Worm (Caenorhabditis elegans) whole organism, L4 larva: ENCODE measurements around the gene str-173.

Source experiments
- F37D6.2 ChIP-seq: sonication (generic microtip); optimal IDR thresholded peaks from 2 replicates; lab custom pipeline; 2016; ENCODE audit warnings: mild to moderate bottlenecking, missing genetic modification characterization, missing compliant biosample characterization
- T26A8.4 ChIP-seq: fragments of 200-800 bp; sonication (Bioruptor generic); IDR thresholded peaks from 2 replicates; pipeline ENCODE4 v1.3.6; 2022; ENCODE audit warnings: missing genetic modification characterization, missing compliant biosample characterization
- Y75B8A.6 ChIP-seq: fragments of 200-800 bp; sonication (Bioruptor generic); IDR thresholded peaks from 2 replicates; pipeline ENCODE4 v1.3.6; 2022; ENCODE audit warnings: missing genetic modification reagents, missing genetic modification characterization, missing compliant biosample characterization
- aha-1 ChIP-seq: fragments of 150-350 bp; peaks from one replicate; lab custom pipeline; 2014; ENCODE audit warnings: missing biosample characterization, missing genetic modification characterization
- aly-2 ChIP-seq: sonication (generic microtip); optimal IDR thresholded peaks from 2 replicates; lab custom pipeline; 2018; ENCODE audit warnings: missing biosample characterization, missing genetic modification characterization
- attf-4 ChIP-seq: sonication (generic microtip); optimal IDR thresholded peaks from 3 replicates; lab custom pipeline; 2017; ENCODE audit warnings: missing biosample characterization, missing genetic modification characterization
- ceh-20 ChIP-seq: fragments of 200-800 bp; sonication (Bioruptor generic); IDR thresholded peaks from 2 replicates; pipeline ENCODE4 v1.3.6; 2022; ENCODE audit warnings: missing genetic modification reagents, missing genetic modification characterization, missing compliant biosample characterization
- ceh-28 ChIP-seq: fragments of 150-350 bp; optimal IDR thresholded peaks from 2 replicates; lab custom pipeline; 2014; ENCODE audit warnings: missing biosample characterization, missing genetic modification reagents, missing genetic modification characterization
- ceh-32 ChIP-seq: sonication (generic microtip); optimal IDR thresholded peaks from 2 replicates; lab custom pipeline; 2016; ENCODE audit warnings: mild to moderate bottlenecking, missing genetic modification characterization, missing compliant biosample characterization; ENCODE audit not compliant: poor library complexity
- ceh-44 ChIP-seq: fragments of 200-800 bp; sonication (Bioruptor generic); IDR thresholded peaks from 2 replicates; pipeline ENCODE4 v1.3.6; 2022; ENCODE audit warnings: missing genetic modification reagents, missing genetic modification characterization, missing compliant biosample characterization
- ceh-62 ChIP-seq: sonication (generic microtip); optimal IDR thresholded peaks from 2 replicates; lab custom pipeline; 2017; ENCODE audit warnings: missing biosample characterization, missing genetic modification characterization
- daf-12 ChIP-seq: fragments of 150-350 bp; optimal IDR thresholded peaks from 2 replicates; lab custom pipeline; 2014; ENCODE audit warnings: missing biosample characterization, missing genetic modification reagents, missing genetic modification characterization
- daf-19 ChIP-seq: fragments of 200-800 bp; sonication (Bioruptor generic); conservative IDR thresholded peaks from 2 replicates; pipeline ENCODE4 v1.3.6; 2022; ENCODE audit warnings: missing genetic modification characterization, missing compliant biosample characterization
- egl-27 ChIP-seq: sonication (generic microtip); optimal IDR thresholded peaks from 3 replicates; lab custom pipeline; 2017; ENCODE audit warnings: missing biosample characterization, missing genetic modification reagents, missing genetic modification characterization
- egl-43 ChIP-seq: fragments of 200-800 bp; sonication (Bioruptor generic); IDR thresholded peaks from 2 replicates; pipeline ENCODE4 v1.3.6; 2022; ENCODE audit warnings: missing genetic modification reagents, missing genetic modification characterization, missing compliant biosample characterization
- hlh-11 ChIP-seq: fragments of 200-800 bp; sonication (Bioruptor generic); optimal IDR thresholded peaks from 2 replicates; lab custom pipeline; 2018; ENCODE audit warnings: mild to moderate bottlenecking, missing genetic modification characterization, missing compliant biosample characterization
- jun-1 ChIP-seq: fragments of 150-350 bp; optimal IDR thresholded peaks from 2 replicates; lab custom pipeline; 2014; ENCODE audit warnings: missing biosample characterization, missing genetic modification reagents, missing genetic modification characterization
- lim-7 ChIP-seq: fragments of 200-800 bp; sonication (Bioruptor generic); IDR thresholded peaks from 2 replicates; pipeline ENCODE4 v1.3.6; 2022; ENCODE audit warnings: missing genetic modification characterization, missing compliant biosample characterization
- lin-13 ChIP-seq: fragments of 150-350 bp; optimal IDR thresholded peaks from 2 replicates; lab custom pipeline; 2014; ENCODE audit warnings: missing biosample characterization, missing genetic modification reagents, missing genetic modification characterization
- lin-15B ChIP-seq: fragments of 150-350 bp; sonication (generic microtip); optimal IDR thresholded peaks from 3 replicates; lab custom pipeline; 2014; ENCODE audit warnings: missing biosample characterization, missing genetic modification characterization
- lin-38 ChIP-seq: fragments of 200-800 bp; sonication (Bioruptor generic); IDR thresholded peaks from 2 replicates; pipeline ENCODE4 v1.3.6; 2022; ENCODE audit warnings: missing genetic modification reagents, missing genetic modification characterization, missing compliant biosample characterization
- lin-39 ChIP-seq: fragments of 150-350 bp; optimal IDR thresholded peaks from 2 replicates; lab custom pipeline; 2014; ENCODE audit warnings: missing biosample characterization, missing genetic modification reagents, missing genetic modification characterization
- madf-5 ChIP-seq, 2 experiments: fragments of 200-800 bp; sonication (Bioruptor generic); IDR thresholded peaks; 2 replicates each; pipeline ENCODE4 v1.3.6; 2022; ENCODE audit warnings: missing compliant biosample characterization in 2 of 2, missing genetic modification characterization in 2 of 2
- madf-9 ChIP-seq: fragments of 200-800 bp; sonication (Bioruptor generic); conservative IDR thresholded peaks from 2 replicates; pipeline ENCODE4 v1.3.6; 2022; ENCODE audit warnings: missing genetic modification reagents, missing genetic modification characterization, missing compliant biosample characterization
- mes-2 ChIP-seq: sonication (generic microtip); optimal IDR thresholded peaks from 2 replicates; lab custom pipeline; 2016; ENCODE audit warnings: missing genotype, mild to moderate bottlenecking, missing genetic modification characterization, missing compliant biosample characterization; ENCODE audit not compliant: poor library complexity, severe bottlenecking
- nhr-102 ChIP-seq: sonication (generic microtip); optimal IDR thresholded peaks from 2 replicates; lab custom pipeline; 2016; ENCODE audit warnings: mild to moderate bottlenecking, missing genetic modification characterization, moderate library complexity, missing compliant biosample characterization
- nhr-237 ChIP-seq: sonication (generic microtip); optimal IDR thresholded peaks from 2 replicates; lab custom pipeline; 2017; ENCODE audit warnings: missing biosample characterization, missing genetic modification characterization
- nhr-28 ChIP-seq: fragments of 150-350 bp; optimal IDR thresholded peaks from 2 replicates; lab custom pipeline; 2014; ENCODE audit warnings: missing biosample characterization, missing genetic modification characterization
- nhr-41 ChIP-seq: fragments of 200-800 bp; sonication (Bioruptor generic); IDR thresholded peaks from 2 replicates; pipeline ENCODE4 v1.3.6; 2022; ENCODE audit warnings: missing genetic modification reagents, missing genetic modification characterization, missing compliant biosample characterization
- nhr-77 ChIP-seq: fragments of 150-350 bp; optimal IDR thresholded peaks from 2 replicates; lab custom pipeline; 2014; ENCODE audit warnings: missing biosample characterization, missing genetic modification characterization
- pha-4 ChIP-seq, 2 experiments: fragments of 150-350 bp in 1 of 2; fragments of 200-800 bp in 1 of 2; sonication (Bioruptor generic) in 1 of 2; IDR thresholded peaks in 1 of 2; optimal IDR thresholded peaks in 1 of 2; 2 replicates each; pipeline versions ENCODE4 v1.3.6 to Lab custom; 2014 to 2022; ENCODE audit warnings: missing genetic modification characterization in 2 of 2, missing genetic modification reagents in 2 of 2, missing biosample characterization in 1 of 2, missing compliant biosample characterization in 1 of 2
- pqm-1 ChIP-seq: sonication (generic microtip); optimal IDR thresholded peaks from 2 replicates; lab custom pipeline; 2017; ENCODE audit warnings: missing biosample characterization, missing genetic modification characterization
- skn-1 ChIP-seq: fragments of 150-350 bp; optimal IDR thresholded peaks from 2 replicates; lab custom pipeline; 2014; ENCODE audit warnings: missing biosample characterization, missing genetic modification characterization
- snpc-1.2 ChIP-seq: fragments of 200-800 bp; sonication (Bioruptor generic); IDR thresholded peaks from 2 replicates; pipeline ENCODE4 v1.3.6; 2022; ENCODE audit warnings: missing genetic modification reagents, missing genetic modification characterization, missing compliant biosample characterization
- snpc-4 ChIP-seq: fragments of 150-350 bp; optimal IDR thresholded peaks from 2 replicates; lab custom pipeline; 2014; ENCODE audit warnings: missing biosample characterization, missing genetic modification characterization
- spr-1 ChIP-seq: sonication (generic microtip); optimal IDR thresholded peaks from 2 replicates; lab custom pipeline; 2016; ENCODE audit warnings: mild to moderate bottlenecking, missing genetic modification characterization, missing compliant biosample characterization
- spr-3 ChIP-seq: fragments of 200-800 bp; sonication (Bioruptor generic); optimal IDR thresholded peaks from 2 replicates; lab custom pipeline; 2018; ENCODE audit warnings: mild to moderate bottlenecking, missing genetic modification characterization, missing compliant biosample characterization
- tag-97 ChIP-seq: fragments of 200-800 bp; sonication (Bioruptor generic); IDR thresholded peaks from 2 replicates; pipeline ENCODE4 v1.3.6; 2022; ENCODE audit warnings: missing genetic modification characterization, missing compliant biosample characterization
- zip-2 ChIP-seq: fragments of 150-350 bp; optimal IDR thresholded peaks from 2 replicates; lab custom pipeline; 2014; ENCODE audit warnings: missing biosample characterization, missing genetic modification characterization
- ztf-11 ChIP-seq: fragments of 150-350 bp; optimal IDR thresholded peaks from 2 replicates; lab custom pipeline; 2014; ENCODE audit warnings: missing biosample characterization, missing genetic modification characterization
- ztf-7 ChIP-seq: fragments of 150-350 bp; optimal IDR thresholded peaks from 2 replicates; lab custom pipeline; 2014; ENCODE audit warnings: missing biosample characterization, missing genetic modification characterization

Gene str-173

DNA sequence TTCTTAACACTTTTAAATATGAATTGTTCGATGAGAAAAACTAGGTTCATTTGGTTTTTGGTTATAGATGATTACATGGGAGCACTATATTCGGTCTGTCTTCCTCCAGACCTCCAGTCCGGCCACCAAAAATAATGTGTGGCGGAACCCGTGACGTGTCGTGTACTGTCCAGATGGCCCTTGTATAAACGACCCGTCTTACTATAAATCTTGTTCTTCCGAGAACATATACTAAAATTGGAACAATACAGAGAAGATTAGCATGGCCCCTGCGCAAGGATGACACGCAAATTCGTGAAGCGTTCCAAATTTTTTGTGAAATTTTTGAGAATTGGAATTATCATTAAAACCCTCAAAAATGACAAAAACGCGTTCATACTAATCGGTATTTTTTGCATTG is 5.0 kb downstream of the str-173 start:
- TF ChIP-seq egl-27 (no peak), daf-19 (GFP tag; lab: Robert Waterston, UW) (no peak), lin-39 (tag; lab: Kevin White, UChicago) (no peak), madf-9 (no peak), T26A8.4 (no peak), ceh-28 (tag; lab: Kevin White, UChicago) (no peak), nhr-28 (tag; lab: Kevin White, UChicago) (no peak), nhr-77 (no peak), spr-1 (tag; lab: Kevin White, UChicago) (no peak)

- TF ChIP-seq T26A8.4 (no peak), ztf-7 (tag; lab: Kevin White, UChicago) (no peak), Y75B8A.6 (GFP tag; lab: Robert Waterston, UW) (no peak), aha-1 (tag; lab: Kevin White, UChicago) (no peak), lin-15B (tag; lab: Kevin White, UChicago) (no peak), ztf-11 (no peak)
These were observed 6.0 kb downstream of the str-173 start, which contains the start of gene str-172 for ce11 chrIV:4867610-4868009. Gene str-172, minus strand, starts transcription at chrIV:4867710.

DNA sequence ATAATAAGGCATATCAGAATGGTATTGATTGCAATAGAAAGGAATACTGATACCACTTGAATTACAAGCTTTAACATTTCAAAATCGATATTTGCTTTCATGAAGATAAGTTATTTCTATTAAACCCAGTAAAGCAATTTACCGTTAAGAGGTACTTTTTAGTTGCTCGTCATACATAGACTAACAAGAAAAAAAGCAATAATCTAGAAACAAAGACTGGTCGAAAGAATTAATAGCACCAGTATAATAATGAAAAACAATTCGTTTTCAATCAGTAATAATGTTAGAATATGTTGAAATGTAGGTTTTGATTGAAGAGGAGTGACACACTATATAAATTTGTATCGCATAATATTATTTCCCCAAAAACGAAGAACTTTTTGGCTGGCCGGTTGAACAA is 9.0 kb downstream of the str-173 start, which contains the start of gene str-175:
Gene str-175 (minus strand): TSS at position 101 of the 400 bp plus-strand sequence.
- TF ChIP-seq aly-2 (tag; lab: Kevin White, UChicago), result no peak
- peak; percentile 44 for TF ChIP-seq aha-1 (tag; lab: Kevin White, UChicago)
- TF ChIP-seq madf-5 (GFP tag; IDR thresholded peaks at IDR 0.05; lab: Robert Waterston, UW), result no peak
- no peak for TF ChIP-seq lin-38 (GFP tag; lab: Robert Waterston, UW)
- no peak for TF ChIP-seq snpc-4
- TF ChIP-seq skn-1 (tag; lab: Kevin White, UChicago), result no peak
- no peak for TF ChIP-seq ceh-44 (GFP tag; lab: Robert Waterston, UW)
- no peak for TF ChIP-seq ceh-20 (GFP tag; lab: Robert Waterston, UW)
- no peak for TF ChIP-seq daf-12 (tag; lab: Kevin White, UChicago)

DNA sequence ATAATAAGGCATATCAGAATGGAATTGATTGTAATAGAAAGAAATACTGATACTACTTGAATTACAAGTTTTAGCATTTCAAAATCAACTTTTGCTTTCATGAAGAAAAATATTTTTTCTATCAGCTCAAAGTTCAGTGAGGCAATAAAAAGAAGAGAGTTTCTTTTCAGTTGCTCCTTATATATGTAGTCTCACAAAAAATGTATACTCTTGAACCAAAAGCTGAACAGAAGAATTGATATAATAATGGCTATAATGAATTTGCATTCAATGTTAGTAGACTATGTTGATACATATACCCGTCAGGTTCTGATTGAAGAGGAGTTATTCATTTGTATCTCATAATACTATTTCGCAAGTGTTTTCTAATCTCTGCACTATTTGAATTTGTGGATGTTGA is 13.0 kb downstream of the str-173 start, which contains the start of gene str-174:
Gene str-174 (minus strand): TSS at position 101 of the 400 bp plus-strand sequence.
- no peak for TF ChIP-seq Y75B8A.6 (GFP tag; lab: Robert Waterston, UW)
- no peak for TF ChIP-seq ceh-20 (GFP tag; lab: Robert Waterston, UW)
- TF ChIP-seq nhr-102 (tag; lab: Kevin White, UChicago), result no peak
- TF ChIP-seq ztf-11, result no peak
- TF ChIP-seq spr-3 (GFP tag; lab: Kevin White, UChicago), result no peak
- TF ChIP-seq pqm-1 (tag; lab: Kevin White, UChicago), result no peak
- no peak for TF ChIP-seq aly-2 (tag; lab: Kevin White, UChicago)
- no peak for TF ChIP-seq ceh-32
- TF ChIP-seq snpc-1.2 (GFP tag; lab: Robert Waterston, UW), result no peak
- no peak for TF ChIP-seq daf-19 (GFP tag; lab: Robert Waterston, UW)
- TF ChIP-seq zip-2, result no peak
- no peak for TF ChIP-seq tag-97
- no peak for TF ChIP-seq pha-4 (GFP tag; IDR thresholded peaks at IDR 0.05; lab: Robert Waterston, UW)
- TF ChIP-seq pha-4 (tag; optimal IDR thresholded peaks at IDR 0.05; lab: Kevin White, UChicago), result no peak
- TF ChIP-seq jun-1 (tag; lab: Kevin White, UChicago), result no peak
- TF ChIP-seq nhr-237 (tag; lab: Kevin White, UChicago), result no peak
- no peak for TF ChIP-seq lin-13

DNA sequence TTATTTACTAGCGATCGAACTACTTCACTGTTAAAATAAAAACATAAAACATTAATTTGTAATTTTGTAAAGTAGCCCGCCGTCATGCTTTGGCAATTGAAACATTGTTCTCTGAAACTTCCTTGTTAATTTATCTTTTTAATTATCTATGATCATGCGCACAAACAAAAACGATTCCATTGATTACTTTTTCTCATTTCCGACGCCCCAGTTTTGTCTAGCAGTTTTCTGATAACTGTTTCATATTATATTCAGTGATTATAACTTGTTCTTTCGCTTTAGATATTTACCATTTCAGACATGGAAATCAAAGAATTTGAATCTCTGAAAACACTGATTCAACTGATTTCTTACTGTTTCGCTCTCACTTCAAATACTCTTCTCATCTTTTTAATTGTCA is 15.5 kb downstream of the str-173 start, which contains the start of gene str-170:
Gene str-170 (plus strand): TSS at position 301 of the 400 bp plus-strand sequence.
- TF ChIP-seq skn-1 (tag; lab: Kevin White, UChicago), result no peak
- TF ChIP-seq ceh-62 (tag; lab: Kevin White, UChicago), result no peak
- TF ChIP-seq daf-19 (GFP tag; lab: Robert Waterston, UW), result no peak
- no peak for TF ChIP-seq mes-2 (tag; lab: Kevin White, UChicago)
- TF ChIP-seq nhr-41 (GFP tag; lab: Robert Waterston, UW), result no peak
- no peak for TF ChIP-seq lim-7 (GFP tag; lab: Robert Waterston, UW)
- no peak for TF ChIP-seq jun-1 (tag; lab: Kevin White, UChicago)
- no peak for TF ChIP-seq ztf-11
- no peak for TF ChIP-seq F37D6.2 (tag; lab: Kevin White, UChicago)
- TF ChIP-seq ceh-44 (GFP tag; lab: Robert Waterston, UW), result no peak
- no peak for TF ChIP-seq egl-43 (GFP tag; lab: Robert Waterston, UW)
- TF ChIP-seq hlh-11 (tag; lab: Kevin White, UChicago), result no peak
- TF ChIP-seq attf-4 (tag; lab: Kevin White, UChicago), result no peak
- TF ChIP-seq egl-27, result no peak
- TF ChIP-seq, all 104 proteins: peak for 0
